Fruit fly (Drosophila melanogaster) whole organism, adult: ENCODE measurements around the gene Msp300.

Experiments
- CG11617 ChIP-seq: fragments of 200-800 bp; sonication (Bioruptor generic); optimal IDR thresholded peaks from 2 replicates; lab custom pipeline; 2017; ENCODE audit warnings: mild to moderate bottlenecking, missing biosample characterization, missing genetic modification reagents, missing genetic modification characterization
- CG12768 ChIP-seq: fragments of 200-800 bp; sonication (Bioruptor generic); optimal IDR thresholded peaks from 2 replicates; lab custom pipeline; 2017; ENCODE audit warnings: missing biosample characterization, missing genetic modification characterization, mild to moderate bottlenecking, moderate library complexity, missing genetic modification reagents
- CG14711 ChIP-seq: fragments of 200-800 bp; sonication (Bioruptor generic); optimal IDR thresholded peaks from 2 replicates; lab custom pipeline; 2018; ENCODE audit warnings: missing biosample characterization, mild to moderate bottlenecking, missing genetic modification characterization, moderate library complexity
- CG1620 ChIP-seq: fragments of 200-800 bp; sonication (Bioruptor generic); optimal IDR thresholded peaks from 2 replicates; lab custom pipeline; 2016; ENCODE audit warnings: missing biosample characterization, missing genetic modification characterization
- CG33017 ChIP-seq: fragments of 200-800 bp; sonication (Bioruptor generic); optimal IDR thresholded peaks from 2 replicates; lab custom pipeline; 2018; ENCODE audit warnings: missing biosample characterization, mild to moderate bottlenecking, missing genetic modification characterization, moderate library complexity
- CG5204 ChIP-seq: fragments of 200-800 bp; sonication (Bioruptor generic); optimal IDR thresholded peaks from 2 replicates; lab custom pipeline; 2016; ENCODE audit warnings: missing biosample characterization, missing genetic modification characterization
- CG7045 ChIP-seq: fragments of 200-800 bp; sonication (Bioruptor generic); optimal IDR thresholded peaks from 2 replicates; lab custom pipeline; 2017; ENCODE audit warnings: missing biosample characterization, mild to moderate bottlenecking, missing genetic modification characterization
- CG7101 ChIP-seq: fragments of 200-800 bp; sonication (Bioruptor generic); optimal IDR thresholded peaks from 2 replicates; lab custom pipeline; 2018; ENCODE audit warnings: missing biosample characterization, mild to moderate bottlenecking, missing genetic modification characterization, moderate library complexity
- Clk ChIP-seq: fragments of 200-800 bp; sonication (Bioruptor generic); optimal IDR thresholded peaks from 2 replicates; lab custom pipeline; 2017; ENCODE audit warnings: missing biosample characterization, missing genetic modification characterization
- Crg-1 ChIP-seq: fragments of 200-800 bp; sonication (Bioruptor generic); optimal IDR thresholded peaks from 2 replicates; lab custom pipeline; 2016; ENCODE audit warnings: missing biosample characterization, missing genetic modification characterization
- Hr96 ChIP-seq: fragments of 200-800 bp; sonication (Bioruptor generic); optimal IDR thresholded peaks from 2 replicates; lab custom pipeline; 2016; ENCODE audit warnings: missing biosample characterization, missing genetic modification characterization
- Mnt ChIP-seq: fragments of 200-800 bp; sonication (Bioruptor generic); optimal IDR thresholded peaks from 2 replicates; lab custom pipeline; 2016; ENCODE audit warnings: missing biosample characterization, mild to moderate bottlenecking, missing genetic modification characterization
- cic ChIP-seq: fragments of 200-800 bp; sonication (Bioruptor generic); optimal IDR thresholded peaks from 2 replicates; lab custom pipeline; 2017; ENCODE audit warnings: missing biosample characterization, mild to moderate bottlenecking, missing genetic modification characterization, moderate library complexity
- cnc ChIP-seq, 2 experiments: fragments of >200 bp; optimal IDR thresholded peaks; 2 replicates each; lab custom pipeline; 2017
- kay ChIP-seq: fragments of 200-800 bp; sonication (Bioruptor generic); peaks from one replicate; lab custom pipeline; 2016; ENCODE audit warnings: missing biosample characterization, missing genetic modification characterization, borderline replicate concordance
- ovo ChIP-seq: fragments of 200-800 bp; sonication (Bioruptor generic); optimal IDR thresholded peaks from 2 replicates; lab custom pipeline; 2016; ENCODE audit warnings: missing biosample characterization, missing genetic modification characterization
- pad ChIP-seq: fragments of 200-800 bp; sonication (Bioruptor generic); optimal IDR thresholded peaks from 3 replicates; lab custom pipeline; 2017; ENCODE audit warnings: missing biosample characterization, missing genetic modification characterization, mild to moderate bottlenecking, moderate library complexity, missing genetic modification reagents
- tj ChIP-seq: fragments of 200-800 bp; sonication (Bioruptor generic); optimal IDR thresholded peaks from 3 replicates; lab custom pipeline; 2017; ENCODE audit warnings: missing biosample characterization, mild to moderate bottlenecking, missing genetic modification characterization, moderate library complexity
- toe ChIP-seq: fragments of 200-800 bp; sonication (Bioruptor generic); optimal IDR thresholded peaks from 2 replicates; lab custom pipeline; 2016; ENCODE audit warnings: missing biosample characterization, missing genetic modification characterization

The Msp300 gene

DNA sequence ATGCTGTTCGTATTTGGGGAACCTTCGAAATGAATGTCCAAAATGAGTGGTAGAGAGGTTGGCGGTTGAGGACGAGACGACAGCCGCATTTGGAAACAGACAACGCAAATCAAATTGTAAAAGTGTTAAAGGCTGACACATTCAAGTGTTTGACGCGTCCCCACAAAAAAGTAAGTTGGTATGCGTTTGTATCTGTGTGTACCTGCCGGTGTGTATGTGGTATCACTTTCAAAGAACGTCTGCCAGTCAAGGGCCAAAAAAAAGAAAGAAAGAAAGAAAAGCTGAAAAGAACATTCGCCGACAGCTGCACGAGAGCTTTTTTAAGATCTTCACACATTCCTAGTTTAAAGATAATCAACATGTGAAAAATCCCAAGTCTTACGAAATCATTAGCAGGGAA, 147.1 kb downstream of the Msp300 start:
- no peak for TF ChIP-seq cic (GFP tag; lab: Kevin White, UChicago)
- no peak for TF ChIP-seq ovo (GFP tag; lab: Kevin White, UChicago)
- no peak for TF ChIP-seq pad (GFP tag; lab: Kevin White, UChicago)
- TF ChIP-seq Clk (GFP tag; lab: Kevin White, UChicago): no peak
- TF ChIP-seq tj (GFP tag; lab: Kevin White, UChicago): no peak
- TF ChIP-seq CG7045 (GFP tag; lab: Kevin White, UChicago): no peak
- TF ChIP-seq Mnt: no peak
- TF ChIP-seq CG14711 (tag; lab: Kevin White, UChicago): no peak
- no peak for TF ChIP-seq CG12768 (GFP tag; lab: Kevin White, UChicago)
- no peak for TF ChIP-seq cnc (optimal IDR thresholded peaks at IDR 0.05; lab: Kevin White, UChicago)

DNA sequence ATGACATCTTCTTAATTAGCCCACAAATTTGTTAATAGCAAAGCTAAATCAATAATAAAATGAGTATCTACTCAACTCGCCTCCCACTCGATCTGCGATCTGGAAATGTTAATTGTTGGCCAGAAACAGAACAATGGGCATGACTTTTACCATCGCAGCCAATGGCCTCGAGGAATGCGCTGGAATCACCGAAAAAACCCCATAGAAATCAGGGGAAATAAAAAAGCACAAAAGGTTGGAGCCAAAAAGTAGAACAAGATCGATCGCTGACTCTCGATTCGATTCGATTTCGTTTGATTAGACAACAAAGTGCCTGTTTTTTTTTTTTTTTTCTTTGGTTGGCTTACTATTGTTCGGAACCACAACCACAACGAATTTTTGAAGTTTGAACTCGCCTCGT, 147.9 kb downstream of the Msp300 start:
- TF ChIP-seq CG1620 (GFP tag; lab: Kevin White, UChicago) (no peak), kay (peak; percentile 73)

DNA sequence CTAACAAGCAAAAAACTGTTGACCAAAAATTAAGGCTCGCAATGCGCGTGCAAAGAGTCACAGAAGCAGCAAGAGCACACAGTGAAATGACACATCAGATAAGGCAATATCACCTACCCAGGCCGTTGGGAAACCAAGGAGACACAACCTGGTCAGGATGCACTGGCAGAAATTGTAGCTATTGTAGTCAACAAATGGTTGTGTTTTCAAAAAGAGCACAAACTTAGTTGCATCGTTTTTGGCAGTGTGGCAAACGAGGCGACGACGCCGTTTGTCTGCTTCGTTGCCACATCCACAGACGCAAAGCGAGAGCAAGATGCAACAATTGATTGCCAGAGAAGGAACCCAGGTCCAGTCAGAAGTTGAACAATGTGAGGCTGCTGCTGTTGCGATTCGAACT, 149.1 kb downstream of the Msp300 start:
- no peak for TF ChIP-seq CG33017 (tag; lab: Kevin White, UChicago)
- TF ChIP-seq Hr96 (GFP tag; lab: Kevin White, UChicago): no peak
- no peak for TF ChIP-seq CG7101 (tag; lab: Kevin White, UChicago)
- no peak for TF ChIP-seq CG1620 (GFP tag; lab: Kevin White, UChicago)

DNA sequence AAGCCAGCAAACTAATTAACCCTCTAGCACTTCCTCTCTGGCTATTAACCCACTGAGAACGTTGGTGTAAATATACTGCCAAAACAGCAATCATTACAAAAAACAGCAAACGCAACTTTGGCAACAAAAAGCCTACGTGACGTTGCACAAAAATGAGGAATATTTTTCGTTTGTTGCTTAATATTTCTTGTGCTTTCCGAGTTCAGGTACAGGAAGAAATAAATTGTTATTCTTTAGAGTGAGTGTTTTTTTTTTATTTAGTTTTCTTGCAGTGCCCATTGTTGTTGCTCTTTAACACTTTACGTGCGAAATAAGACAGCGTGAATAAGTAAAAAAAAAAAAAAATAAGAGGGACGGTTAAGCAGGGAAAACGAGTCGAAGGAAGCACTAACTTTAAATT, 150.5 kb downstream of the Msp300 start:
- TF ChIP-seq cic (GFP tag; lab: Kevin White, UChicago) (no peak), kay (peak; percentile 25)

DNA sequence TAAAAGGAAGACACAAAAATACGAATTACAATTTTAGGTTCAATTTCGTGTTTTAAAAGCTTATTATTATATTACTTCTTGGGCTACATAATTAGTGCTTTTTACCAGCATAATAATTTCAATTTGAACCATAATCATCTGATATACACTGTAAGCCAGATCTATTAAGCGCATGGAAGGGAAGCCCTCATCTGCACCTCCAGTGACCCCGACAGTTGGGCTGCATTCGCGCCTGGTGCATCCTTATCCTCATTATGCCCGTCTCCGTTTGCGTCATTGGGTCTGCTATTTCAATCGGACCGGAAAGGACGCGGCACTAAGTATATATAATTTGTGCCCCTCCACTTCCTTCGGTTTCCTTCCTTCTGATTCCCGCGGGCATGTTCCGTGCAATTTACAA, 151.0 kb downstream of the Msp300 start:
- TF ChIP-seq CG12768 (GFP tag; lab: Kevin White, UChicago) (no peak), cnc (optimal IDR thresholded peaks at IDR 0.05; lab: Kevin White, UChicago) (no peak), CG7045 (GFP tag; lab: Kevin White, UChicago) (no peak), cic (GFP tag; lab: Kevin White, UChicago) (no peak), Crg-1 (GFP tag; lab: Kevin White, UChicago) (no peak), pad (GFP tag; lab: Kevin White, UChicago) (no peak), ovo (GFP tag; lab: Kevin White, UChicago) (no peak), CG14711 (tag; lab: Kevin White, UChicago) (no peak), tj (GFP tag; lab: Kevin White, UChicago) (no peak), CG11617 (GFP tag; lab: Kevin White, UChicago) (no peak), CG7101 (tag; lab: Kevin White, UChicago) (no peak), Clk (GFP tag; lab: Kevin White, UChicago) (no peak), CG5204 (GFP tag; lab: Kevin White, UChicago) (no peak), CG1620 (GFP tag; lab: Kevin White, UChicago) (no peak), toe (GFP tag; lab: Kevin White, UChicago) (no peak)

DNA sequence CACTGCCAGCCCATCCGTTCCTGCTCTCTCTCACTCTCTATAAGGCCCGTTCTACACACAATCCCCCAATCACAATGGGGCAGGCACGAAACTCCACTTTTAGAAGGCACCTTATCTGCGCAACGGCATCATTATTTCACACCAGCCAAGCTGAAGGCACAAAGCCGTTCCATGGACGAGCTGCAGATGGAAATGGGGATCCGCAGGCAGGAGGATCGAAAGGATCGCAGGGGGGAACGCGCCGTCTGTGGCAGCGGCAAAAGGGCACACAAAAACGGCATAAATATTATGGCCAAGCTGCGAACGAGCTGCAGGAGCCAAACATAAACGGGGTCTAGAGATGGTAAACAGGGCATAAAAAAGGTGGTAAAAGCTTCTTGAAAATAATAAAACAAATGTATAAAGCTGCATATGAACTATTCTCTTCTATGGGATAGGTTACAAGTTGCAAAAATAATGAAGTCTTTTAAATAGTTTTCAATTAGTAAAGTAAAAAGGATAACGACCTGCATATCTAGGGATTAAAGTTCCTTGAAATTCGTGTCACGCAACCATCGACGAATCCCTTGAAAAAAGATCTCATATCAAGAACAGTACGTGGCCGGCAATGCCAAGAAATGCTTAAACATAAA, 151.8 kb downstream of the Msp300 start:
- TF ChIP-seq CG5204 (GFP tag; lab: Kevin White, UChicago) (no peak), CG7101 (tag; lab: Kevin White, UChicago) (no peak), Mnt (no peak), CG33017 (tag; lab: Kevin White, UChicago) (no peak), Hr96 (GFP tag; lab: Kevin White, UChicago) (no peak), ovo (GFP tag; lab: Kevin White, UChicago) (no peak), CG12768 (GFP tag; lab: Kevin White, UChicago) (no peak)

DNA sequence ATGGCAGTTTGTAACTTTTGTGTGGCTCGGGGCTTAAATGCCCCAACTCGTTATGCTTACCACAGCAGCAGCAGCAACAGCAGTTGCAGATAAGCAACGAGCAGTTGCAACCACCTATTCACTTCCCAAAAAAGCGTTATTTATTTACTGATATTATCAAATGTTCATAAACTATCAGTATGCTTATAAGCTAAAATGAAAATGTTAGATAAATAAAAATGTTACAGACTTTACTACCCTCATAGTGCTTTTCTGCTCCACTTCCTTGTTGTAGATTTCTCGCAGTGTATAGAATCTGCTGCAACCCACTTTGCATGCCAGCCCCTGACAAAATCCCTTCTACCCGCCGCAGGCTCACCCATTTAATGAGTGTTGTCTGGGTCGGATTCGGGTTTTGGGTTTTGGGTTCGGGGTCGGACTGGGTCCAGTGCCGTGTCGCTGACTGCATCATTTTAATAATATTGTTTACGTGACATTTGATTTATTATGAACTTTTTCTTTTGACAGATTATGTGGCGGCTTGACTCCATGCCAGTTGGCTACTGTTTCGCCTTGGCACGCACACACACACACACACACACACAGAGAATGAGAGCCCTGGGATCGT, 153.5 kb downstream of the Msp300 start:
- no peak for TF ChIP-seq Clk (GFP tag; lab: Kevin White, UChicago)
- TF ChIP-seq CG5204 (GFP tag; lab: Kevin White, UChicago): no peak
- TF ChIP-seq CG1620 (GFP tag; lab: Kevin White, UChicago): no peak
- TF ChIP-seq kay: no peak
- no peak for TF ChIP-seq Mnt
- TF ChIP-seq toe (GFP tag; lab: Kevin White, UChicago): no peak
- no peak for TF ChIP-seq cic (GFP tag; lab: Kevin White, UChicago)
